Fruit fly (Drosophila melanogaster) whole organism, embryonic: Measurements from ENCODE around the gene nmo.

ENCODE experiments used
- Abd-B ChIP-seq: fragments of 200-800 bp; sonication (Bioruptor generic); optimal IDR thresholded peaks from 2 replicates; lab custom pipeline; 2018; ENCODE audit warnings: missing biosample characterization, mild to moderate bottlenecking, missing genetic modification characterization, moderate library complexity
- Bgb ChIP-seq: fragments of 200-800 bp; sonication (Bioruptor generic); IDR thresholded peaks from 2 replicates; pipeline ENCODE4 v1.3.6; 2022; ENCODE audit warnings: missing biosample characterization, missing genetic modification characterization; ENCODE audit not compliant: partially characterized antibody
- CG10462 ChIP-seq: fragments of 200-800 bp; sonication (Bioruptor generic); optimal IDR thresholded peaks from 2 replicates; lab custom pipeline; 2016; ENCODE audit warnings: missing biosample characterization, missing genetic modification characterization
- CG10654 ChIP-seq: fragments of 200-800 bp; sonication (Bioruptor generic); optimal IDR thresholded peaks from 2 replicates; lab custom pipeline; 2016; ENCODE audit warnings: missing biosample characterization, missing genetic modification characterization
- CG11085 ChIP-seq: fragments of 200-800 bp; sonication (Bioruptor generic); IDR thresholded peaks from 2 replicates; pipeline ENCODE4 v1.3.6; 2022; ENCODE audit warnings: missing biosample characterization, missing genetic modification characterization
- CG11247 ChIP-seq: fragments of 200-800 bp; sonication (Bioruptor generic); IDR thresholded peaks from 2 replicates; pipeline ENCODE4 v1.3.6; 2022; ENCODE audit warnings: missing biosample characterization, missing genetic modification characterization
- CG11398 ChIP-seq: fragments of 200-800 bp; sonication (Bioruptor generic); optimal IDR thresholded peaks from 2 replicates; lab custom pipeline; 2016; ENCODE audit warnings: missing biosample characterization, missing genetic modification characterization
- CG12769 ChIP-seq: fragments of 200-800 bp; sonication (Bioruptor generic); optimal IDR thresholded peaks from 2 replicates; lab custom pipeline; 2019; ENCODE audit warnings: missing biosample characterization, mild to moderate bottlenecking, missing genetic modification characterization, moderate library complexity
- CG14050 ChIP-seq: fragments of 200-800 bp; sonication (Bioruptor generic); IDR thresholded peaks from 3 replicates; pipeline ENCODE4 v1.3.6; 2022; ENCODE audit warnings: missing biosample characterization, missing genetic modification characterization
- CG1792 ChIP-seq: fragments of 200-800 bp; sonication (Bioruptor generic); optimal IDR thresholded peaks from 2 replicates; lab custom pipeline; 2016; ENCODE audit warnings: missing biosample characterization, missing genetic modification characterization
- CG2889 ChIP-seq: fragments of 200-800 bp; sonication (Bioruptor generic); IDR thresholded peaks from 3 replicates; pipeline ENCODE4 v1.3.6; 2022; ENCODE audit warnings: missing biosample characterization, missing genetic modification characterization
- CG31224 ChIP-seq: fragments of 200-800 bp; sonication (Bioruptor generic); IDR thresholded peaks from 2 replicates; pipeline ENCODE4 v1.3.6; 2022; ENCODE audit warnings: missing biosample characterization, missing genetic modification characterization
- CG3163 ChIP-seq: fragments of 200-800 bp; sonication (Bioruptor generic); optimal IDR thresholded peaks from 3 replicates; lab custom pipeline; 2016; ENCODE audit warnings: missing biosample characterization, missing genetic modification characterization
- CG3281 ChIP-seq: fragments of 200-800 bp; sonication (Bioruptor generic); optimal IDR thresholded peaks from 3 replicates; lab custom pipeline; 2017; ENCODE audit warnings: missing biosample characterization, mild to moderate bottlenecking, missing genetic modification characterization
- CG4424 ChIP-seq: fragments of 200-800 bp; sonication (Bioruptor generic); optimal IDR thresholded peaks from 3 replicates; lab custom pipeline; 2016; ENCODE audit warnings: missing biosample characterization, missing genetic modification characterization
- CG7786 ChIP-seq: fragments of 200-800 bp; sonication (Bioruptor generic); optimal IDR thresholded peaks from 2 replicates; lab custom pipeline; 2016; ENCODE audit warnings: missing biosample characterization, missing genetic modification characterization
- CG9609 ChIP-seq: fragments of 200-800 bp; sonication (Bioruptor generic); optimal IDR thresholded peaks from 3 replicates; lab custom pipeline; 2016; ENCODE audit warnings: missing biosample characterization, missing genetic modification characterization
- CHES-1-like ChIP-seq: fragments of 200-800 bp; sonication (Bioruptor generic); optimal IDR thresholded peaks from 2 replicates; lab custom pipeline; 2016; ENCODE audit warnings: missing biosample characterization, missing genetic modification characterization
- D ChIP-seq, 2 experiments: fragments of 200-800 bp in 1 of 2; fragments of >200 bp in 1 of 2; sonication (Bioruptor generic) in 1 of 2; optimal IDR thresholded peaks; 2 replicates in 1 of 2; 3 replicates in 1 of 2; lab custom pipeline; 2017; ENCODE audit warnings: mild to moderate bottlenecking in 1 of 2, missing biosample characterization in 1 of 2, missing genetic modification characterization in 1 of 2, missing genetic modification reagents in 1 of 2
- Deaf1 ChIP-seq: fragments of 200-800 bp; optimal IDR thresholded peaks from 3 replicates; lab custom pipeline; 2019; ENCODE audit warnings: missing biosample characterization, mild to moderate bottlenecking, missing genetic modification characterization, moderate library complexity
- Doc2 ChIP-seq: fragments of 200-800 bp; sonication (Bioruptor generic); IDR thresholded peaks from 2 replicates; pipeline ENCODE4 v1.3.6; 2022; ENCODE audit warnings: missing biosample characterization, missing genetic modification characterization
- Dp ChIP-seq: fragments of 200-800 bp; sonication (Bioruptor generic); optimal IDR thresholded peaks from 2 replicates; lab custom pipeline; 2018; ENCODE audit warnings: missing biosample characterization, mild to moderate bottlenecking, missing genetic modification characterization, moderate library complexity
- ERR ChIP-seq: fragments of 200-800 bp; sonication (Bioruptor generic); optimal IDR thresholded peaks from 2 replicates; lab custom pipeline; 2016; ENCODE audit warnings: missing biosample characterization, missing genetic modification characterization
- Gsc ChIP-seq: fragments of 200-800 bp; sonication (Bioruptor generic); IDR thresholded peaks from 2 replicates; pipeline ENCODE4 v1.3.6; 2022; ENCODE audit warnings: missing biosample characterization, missing genetic modification characterization
- HHEX ChIP-seq: fragments of 200-800 bp; sonication (Bioruptor generic); optimal IDR thresholded peaks from 3 replicates; lab custom pipeline; 2017; ENCODE audit warnings: missing biosample characterization, mild to moderate bottlenecking, missing genetic modification characterization, missing genetic modification reagents
- HmgZ ChIP-seq: fragments of 200-800 bp; sonication (Bioruptor generic); optimal IDR thresholded peaks from 2 replicates; lab custom pipeline; 2018; ENCODE audit warnings: missing biosample characterization, mild to moderate bottlenecking, missing genetic modification characterization
- Lim3 ChIP-seq: fragments of 200-800 bp; sonication (Bioruptor generic); IDR thresholded peaks from 2 replicates; pipeline ENCODE4 v1.3.6; 2022; ENCODE audit warnings: missing biosample characterization, missing genetic modification characterization
- Lpt ChIP-seq: fragments of >200 bp; optimal IDR thresholded peaks from 2 replicates; lab custom pipeline; 2018; ENCODE audit warnings: missing biosample characterization, missing genetic modification characterization
- Meics ChIP-seq: fragments of 200-800 bp; sonication (Bioruptor generic); optimal IDR thresholded peaks from 2 replicates; lab custom pipeline; 2017; ENCODE audit warnings: missing biosample characterization, mild to moderate bottlenecking, missing genetic modification characterization
- Oaz ChIP-seq: fragments of 200-800 bp; sonication (Bioruptor generic); IDR thresholded peaks from 2 replicates; pipeline ENCODE4 v1.3.6; 2022; ENCODE audit warnings: missing biosample characterization, missing genetic modification characterization
- Sin3A ChIP-seq: fragments of >200 bp; optimal IDR thresholded peaks from 2 replicates; lab custom pipeline; 2018
- Trl ChIP-seq, 3 experiments: fragments of >200 bp in 2 of 3; fragments of 200-800 bp in 1 of 3; sonication (Bioruptor generic) in 1 of 3; optimal IDR thresholded peaks; 2 replicates in 1 of 3; 3 replicates in 2 of 3; lab custom pipeline; 2016 to 2017; ENCODE audit warnings: missing biosample characterization in 1 of 3, missing genetic modification characterization in 1 of 3
- abd-A ChIP-seq: fragments of 200-800 bp; sonication (Bioruptor generic); optimal IDR thresholded peaks from 3 replicates; lab custom pipeline; 2019; ENCODE audit warnings: missing biosample characterization, mild to moderate bottlenecking, missing genetic modification characterization, moderate library complexity
- aop ChIP-seq: fragments of 200-800 bp; sonication (Bioruptor generic); IDR thresholded peaks from 2 replicates; pipeline ENCODE4 v1.3.6; 2022; ENCODE audit warnings: missing biosample characterization, missing genetic modification characterization
- bbx ChIP-seq: fragments of 200-800 bp; sonication (Bioruptor generic); IDR thresholded peaks from 2 replicates; pipeline ENCODE4 v1.3.6; 2022; ENCODE audit warnings: missing biosample characterization, missing genetic modification characterization; ENCODE audit not compliant: partially characterized antibody
- cato ChIP-seq: fragments of 200-800 bp; sonication (Bioruptor generic); optimal IDR thresholded peaks from 2 replicates; lab custom pipeline; 2016; ENCODE audit warnings: missing biosample characterization, missing genetic modification characterization, borderline replicate concordance
- chn ChIP-seq: fragments of 200-800 bp; sonication (Bioruptor generic); optimal IDR thresholded peaks from 2 replicates; lab custom pipeline; 2016; ENCODE audit warnings: missing biosample characterization, missing genetic modification characterization
- dpn ChIP-seq, 2 experiments: fragments of 200-800 bp; sonication (Bioruptor generic); optimal IDR thresholded peaks; 3 replicates each; lab custom pipeline; 2016; ENCODE audit warnings: missing biosample characterization in 2 of 2, missing genetic modification characterization in 2 of 2
- gem ChIP-seq: fragments of 200-800 bp; sonication (Bioruptor generic); optimal IDR thresholded peaks from 2 replicates; lab custom pipeline; 2019; ENCODE audit warnings: missing biosample characterization, mild to moderate bottlenecking, missing genetic modification characterization, moderate library complexity
- hkb ChIP-seq, 2 experiments: fragments of 200-800 bp in 1 of 2; fragments of >200 bp in 1 of 2; sonication (Bioruptor generic) in 1 of 2; IDR thresholded peaks in 1 of 2; optimal IDR thresholded peaks in 1 of 2; 2 replicates each; pipeline versions ENCODE4 v1.3.6 to Lab custom; 2017 to 2022; ENCODE audit warnings: missing biosample characterization in 1 of 2, missing genetic modification characterization in 1 of 2
- ken ChIP-seq: fragments of 200-800 bp; sonication (Bioruptor generic); IDR thresholded peaks from 3 replicates; pipeline ENCODE4 v1.3.6; 2022; ENCODE audit warnings: missing biosample characterization, missing genetic modification characterization
- knrl ChIP-seq: fragments of 200-800 bp; sonication (Bioruptor generic); IDR thresholded peaks from 3 replicates; pipeline ENCODE4 v1.3.6; 2022; ENCODE audit warnings: missing biosample characterization, missing genetic modification characterization; ENCODE audit not compliant: partially characterized antibody
- lola ChIP-seq, 3 experiments: fragments of >200 bp in 2 of 3; fragments of 200-800 bp in 1 of 3; sonication (Bioruptor generic) in 1 of 3; optimal IDR thresholded peaks; 2 replicates each; lab custom pipeline; 2017 to 2019; ENCODE audit warnings: missing biosample characterization in 3 of 3, missing genetic modification characterization in 3 of 3, mild to moderate bottlenecking in 1 of 3, moderate library complexity in 1 of 3
- nom ChIP-seq: fragments of 200-800 bp; sonication (Bioruptor generic); optimal IDR thresholded peaks from 2 replicates; lab custom pipeline; 2017; ENCODE audit warnings: missing biosample characterization, missing genetic modification characterization, mild to moderate bottlenecking, moderate library complexity, missing genetic modification reagents
- pnt ChIP-seq: fragments of 200-800 bp; sonication (Bioruptor generic); optimal IDR thresholded peaks from 3 replicates; lab custom pipeline; 2016; ENCODE audit warnings: missing biosample characterization, missing genetic modification characterization
- repo ChIP-seq: fragments of 200-800 bp; sonication (Bioruptor generic); optimal IDR thresholded peaks from 2 replicates; lab custom pipeline; 2016; ENCODE audit warnings: missing biosample characterization, missing genetic modification characterization
- slou ChIP-seq: fragments of 200-800 bp; sonication (Bioruptor generic); optimal IDR thresholded peaks from 3 replicates; lab custom pipeline; 2016; ENCODE audit warnings: missing biosample characterization, missing genetic modification characterization
- tap ChIP-seq: fragments of 200-800 bp; optimal IDR thresholded peaks from 3 replicates; lab custom pipeline; 2019; ENCODE audit warnings: missing biosample characterization, mild to moderate bottlenecking, missing genetic modification characterization, moderate library complexity
- tup ChIP-seq: fragments of 200-800 bp; sonication (Bioruptor generic); optimal IDR thresholded peaks from 2 replicates; lab custom pipeline; 2016; ENCODE audit warnings: missing biosample characterization, mild to moderate bottlenecking, missing genetic modification characterization, moderate library complexity

Gene nmo

dm6 chr3L:8096106-8096558, 117.3 kb downstream of the nmo start (continued):
- peak; percentile 79 for TF ChIP-seq Abd-B
- TF ChIP-seq chn (GFP tag; lab: Kevin White, UChicago): peak; percentile 78
- TF ChIP-seq gem (tag; lab: Kevin White, UChicago): peak; percentile 98
- peak; percentile 87 to 95 for TF ChIP-seq dpn (GFP tag; optimal IDR thresholded peaks at IDR 0.05; lab: Kevin White, UChicago)
- TF ChIP-seq lola (GFP tag; optimal IDR thresholded peaks at IDR 0.05; lab: Kevin White, UChicago): no peak
- TF ChIP-seq aop (GFP tag; lab: Robert Waterston, UW): no peak
- peak; percentile 75 for TF ChIP-seq ERR (GFP tag; lab: Kevin White, UChicago)
- TF ChIP-seq Lim3: peak; percentile 71
- TF ChIP-seq HmgZ: peak; percentile 97
- peak; percentile 74 for TF ChIP-seq CG9609 (GFP tag; lab: Kevin White, UChicago)
- peak; percentile 70 for TF ChIP-seq pnt (GFP tag; lab: Kevin White, UChicago)
- peak; percentile 89 for TF ChIP-seq tap
- TF ChIP-seq Meics (GFP tag; lab: Kevin White, UChicago): peak; percentile 98
- peak; percentile 75 for TF ChIP-seq CHES-1-like (GFP tag; lab: Kevin White, UChicago)
- peak; percentile 78; the same call in 2 of the 3 replicates for TF ChIP-seq ken (GFP tag; lab: Robert Waterston, UW)
- peak; percentile 97 for TF ChIP-seq HHEX (GFP tag; lab: Kevin White, UChicago)
- peak; percentile 90 for TF ChIP-seq CG10654 (GFP tag; lab: Kevin White, UChicago)
- TF ChIP-seq Doc2: peak; percentile 83
- peak; percentile 93 for TF ChIP-seq CG2889 (GFP tag; lab: Robert Waterston, UW)
- TF ChIP-seq CG11398 (GFP tag; lab: Kevin White, UChicago): peak; percentile 45
- TF ChIP-seq Trl (optimal IDR thresholded peaks at IDR 0.05; lab: Kevin White, UChicago): peak in 1 of 2 experiments; percentile 73
- TF ChIP-seq Trl (GFP tag; optimal IDR thresholded peaks at IDR 0.05; lab: Kevin White, UChicago): peak; percentile 72
- peak; percentile 62 for TF ChIP-seq CG3163 (GFP tag; lab: Kevin White, UChicago)
- no peak for TF ChIP-seq Sin3A
- TF ChIP-seq Deaf1 (tag; lab: Kevin White, UChicago): peak; percentile 81
- peak; percentile 80 for TF ChIP-seq CG10462 (GFP tag; lab: Kevin White, UChicago)
- TF ChIP-seq CG4424: peak; percentile 88
- TF ChIP-seq D (optimal IDR thresholded peaks at IDR 0.05; lab: Kevin White, UChicago): no peak
- TF ChIP-seq D (GFP tag; optimal IDR thresholded peaks at IDR 0.05; lab: Kevin White, UChicago): peak; percentile 78
- peak; percentile 94 for TF ChIP-seq CG31224
- TF ChIP-seq repo: peak; percentile 56
- peak; percentile 97 for TF ChIP-seq CG3281 (GFP tag; lab: Kevin White, UChicago)
- peak; percentile 89 for TF ChIP-seq CG14050 (GFP tag; lab: Robert Waterston, UW)
- TF ChIP-seq nom (GFP tag; lab: Kevin White, UChicago): no peak
- peak; percentile 73 for TF ChIP-seq CG12769 (tag; lab: Kevin White, UChicago)
- TF ChIP-seq Bgb (GFP tag; lab: Robert Waterston, UW): no peak
- no peak for TF ChIP-seq Lpt (GFP tag; lab: Kevin White, UChicago)
- TF ChIP-seq Gsc (GFP tag; lab: Robert Waterston, UW): peak; percentile 55
- peak; percentile 92 for TF ChIP-seq CG11085 (GFP tag; lab: Robert Waterston, UW)
- peak; percentile 89 for TF ChIP-seq slou (GFP tag; lab: Kevin White, UChicago)
- peak; percentile 82 for TF ChIP-seq cato
- no peak; the same call in 1 of the 2 replicates for TF ChIP-seq bbx (GFP tag; lab: Robert Waterston, UW)
- peak; percentile 81 for TF ChIP-seq CG7786
- peak; percentile 56 for TF ChIP-seq abd-A (tag; lab: Kevin White, UChicago)
- no peak for TF ChIP-seq hkb (optimal IDR thresholded peaks at IDR 0.05; lab: Kevin White, UChicago)
- peak; percentile 96 for TF ChIP-seq hkb (GFP tag; IDR thresholded peaks at IDR 0.05; lab: Robert Waterston, UW)
- TF ChIP-seq Oaz: peak; percentile 92
- TF ChIP-seq CG1792 (GFP tag; lab: Kevin White, UChicago): peak; percentile 74
- peak; percentile 14 for TF ChIP-seq Dp (GFP tag; lab: Kevin White, UChicago)
- peak; percentile 96 for TF ChIP-seq CG11247
- TF ChIP-seq knrl (GFP tag; lab: Robert Waterston, UW): no peak
- TF ChIP-seq tup (GFP tag; lab: Kevin White, UChicago): peak; percentile 82
